Fruit fly (Drosophila melanogaster) S2 (cell line): ENCODE results near the gene FucTD.

Experiments used
- CG8478 ChIP-seq: fragments of >200 bp; optimal IDR thresholded peaks from 2 replicates; lab custom pipeline; 2018
- CTCF ChIP-seq, 2 experiments: fragments of >200 bp; optimal IDR thresholded peaks; 2 replicates each; lab custom pipeline; 2018

- TF ChIP-seq CTCF (optimal IDR thresholded peaks at IDR 0.05; lab: Kevin White, UChicago) = no peak
- no peak for TF ChIP-seq CG8478 (lab: Kevin White, UChicago)
These were observed 2.0 kb upstream of the FucTD start for dm6 chr3L:1414032-1414431.
